Worm (Caenorhabditis elegans) whole organism, L4/young adult: ENCODE measurements around the gene hsd-2.
A peak's percentile ranks its signal among the peaks of the same experiment; 100 is the strongest.

Experiments used
- W03F9.2 ChIP-seq: fragments of 150-350 bp; optimal IDR thresholded peaks from 2 replicates; lab custom pipeline; 2014; ENCODE audit warnings: missing biosample characterization, missing genetic modification characterization
- him-1 ChIP-seq: sonication (generic microtip); optimal IDR thresholded peaks from 2 replicates; lab custom pipeline; 2016; ENCODE audit warnings: missing genotype, missing genetic modification reagents, missing genetic modification characterization, missing compliant biosample characterization

ce11 chrX:4961681-4962656 is 43.1 kb upstream of the hsd-2 start:
- no peak for TF ChIP-seq W03F9.2 (tag; lab: Kevin White, UChicago)
- TF ChIP-seq him-1 (tag; lab: Kevin White, UChicago), result peak; percentile 87
